Fruit fly (Drosophila melanogaster) Kc167 (cell line): ENCODE measurements around the gene CG7149.

Experiments used
- Myc ChIP-seq: fragments of >200 bp; optimal IDR thresholded peaks from 2 replicates; lab custom pipeline; 2017; ENCODE audit warnings: missing external identifiers
- Sin3A ChIP-seq: fragments of >200 bp; optimal IDR thresholded peaks from 2 replicates; lab custom pipeline; 2018; ENCODE audit warnings: missing external identifiers
- h ChIP-seq: fragments of >200 bp; optimal IDR thresholded peaks from 3 replicates; lab custom pipeline; 2018; ENCODE audit warnings: missing external identifiers
- insv ChIP-seq: fragments of >200 bp; optimal IDR thresholded peaks from 3 replicates; lab custom pipeline; 2018; ENCODE audit warnings: missing external identifiers
- psq ChIP-seq: fragments of >200 bp; optimal IDR thresholded peaks from 2 replicates; lab custom pipeline; 2017; ENCODE audit warnings: missing external identifiers
- ttk ChIP-seq: sonication (Bioruptor generic); optimal IDR thresholded peaks from 2 replicates; lab custom pipeline; 2017; ENCODE audit warnings: missing external identifiers

Gene CG7149

DNA sequence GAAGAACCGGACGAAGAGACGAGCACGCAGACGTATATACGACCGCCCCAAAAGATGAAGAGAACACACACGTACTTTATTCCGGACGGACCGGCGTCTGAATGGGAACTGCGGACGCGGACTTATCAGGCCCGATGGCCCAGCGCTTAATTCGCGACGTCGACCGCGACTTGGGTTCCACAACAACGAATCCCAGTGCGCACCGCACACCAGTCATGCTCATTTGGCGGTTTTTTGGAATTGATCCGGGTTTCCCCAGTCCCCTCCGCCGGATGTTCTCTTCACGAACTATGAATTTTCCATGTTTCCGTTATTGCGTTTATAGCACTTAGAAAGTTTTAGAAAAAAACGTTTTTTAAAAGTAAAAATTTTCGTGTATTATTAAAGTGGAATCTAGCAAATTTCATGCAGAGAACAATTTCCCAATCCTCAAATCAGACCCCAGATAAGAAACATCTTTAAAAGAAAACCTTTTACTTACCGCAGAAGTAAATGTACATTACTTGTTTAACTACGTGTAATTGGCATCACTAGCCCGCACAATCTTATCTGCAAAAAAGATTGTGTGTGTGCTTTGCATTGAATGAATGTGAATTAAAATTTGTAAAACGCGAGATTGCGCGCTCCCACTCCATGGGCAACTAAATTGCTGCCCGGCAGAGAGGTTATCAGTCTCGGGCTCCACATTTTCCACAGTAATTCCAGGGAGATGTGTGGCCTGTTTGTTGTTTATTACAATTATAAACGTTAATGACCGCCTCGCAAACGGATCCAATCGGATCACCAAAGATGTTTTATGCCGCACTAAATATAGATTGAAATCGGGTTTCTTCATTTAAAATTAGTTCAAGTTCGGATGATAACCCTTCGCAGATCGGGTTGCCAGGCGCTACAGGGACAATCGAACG lies at the start of gene CG7149:
Gene CG7149 (minus strand): TSS at position 110 of the 908 bp plus-strand sequence.
- TF ChIP-seq h (no peak), Myc (lab: Kevin White, UChicago) (no peak)

DNA sequence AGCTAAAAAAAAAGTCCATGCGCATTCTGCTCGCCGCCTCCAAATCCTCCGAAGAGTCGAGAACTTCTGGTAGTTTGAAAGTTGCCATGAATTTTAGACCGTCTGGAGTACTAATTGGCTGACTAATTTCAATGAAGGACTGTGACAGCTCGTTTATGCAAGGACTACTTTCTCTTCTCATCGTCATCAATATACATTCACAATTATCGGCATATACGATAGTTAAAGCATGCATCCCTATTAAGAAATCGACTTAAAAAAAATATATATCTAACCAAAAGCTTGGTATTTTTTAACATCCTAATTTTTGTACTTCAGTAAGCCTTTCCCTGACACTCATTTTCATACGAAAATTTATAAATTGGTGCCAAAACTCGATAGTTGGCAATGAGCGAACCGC lies 49.8 kb upstream of the CG7149 start, which contains the start of gene CG14537:
Gene CG14537 (plus strand): TSS at position 301 of the 400 bp plus-strand sequence.
- TF ChIP-seq Myc (lab: Kevin White, UChicago) (no peak), ttk (lab: Kevin White, UChicago) (no peak), insv (no peak), psq (lab: Kevin White, UChicago) (no peak), Sin3A (lab: Kevin White, UChicago) (no peak), h (no peak)

DNA sequence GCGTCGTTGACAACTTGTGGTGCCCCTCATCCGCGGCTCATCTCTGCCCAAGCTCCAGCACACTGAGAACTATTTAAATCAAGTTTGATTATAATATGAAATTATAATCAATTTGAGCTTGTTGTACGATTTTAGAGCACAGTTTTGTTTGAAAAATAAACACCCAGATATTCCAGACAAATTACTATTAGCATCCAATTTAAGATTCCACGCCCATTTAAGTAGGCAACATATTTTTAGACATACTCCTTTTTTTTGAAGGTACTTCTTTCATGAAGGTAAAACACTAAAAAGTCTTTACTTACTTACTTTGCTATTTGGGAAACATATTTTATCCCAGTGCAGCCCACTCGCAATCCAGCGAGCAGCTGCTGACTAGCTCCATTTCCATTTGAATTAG lies 47.7 kb upstream of the CG7149 start:
- no peak for TF ChIP-seq ttk (lab: Kevin White, UChicago)
- TF ChIP-seq h: no peak
- no peak for TF ChIP-seq insv
- TF ChIP-seq Sin3A (lab: Kevin White, UChicago): no peak
- TF ChIP-seq Myc (lab: Kevin White, UChicago): no peak
- no peak for TF ChIP-seq psq (lab: Kevin White, UChicago)

DNA sequence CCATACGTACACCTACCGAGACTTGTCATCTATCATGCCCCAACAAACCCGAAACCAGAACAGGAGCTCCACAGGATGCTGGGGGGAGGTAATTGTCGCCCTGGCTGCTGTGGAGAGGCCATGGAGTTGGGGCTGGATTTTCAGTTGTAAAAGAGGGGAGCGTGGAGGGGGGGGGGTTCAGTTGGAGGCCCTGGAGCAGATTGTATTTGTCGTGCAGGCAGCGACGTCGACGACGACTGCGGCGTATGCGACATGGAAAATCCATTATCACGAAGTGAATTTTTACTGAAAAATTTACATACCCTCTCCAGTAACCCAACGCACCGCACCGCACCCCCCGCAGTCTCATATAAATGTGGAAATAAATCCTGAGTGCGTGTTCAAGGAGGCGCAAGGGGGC lies 43.3 kb upstream of the CG7149 start:
- TF ChIP-seq ttk (lab: Kevin White, UChicago) (no peak), Sin3A (lab: Kevin White, UChicago) (no peak), h (no peak)

DNA sequence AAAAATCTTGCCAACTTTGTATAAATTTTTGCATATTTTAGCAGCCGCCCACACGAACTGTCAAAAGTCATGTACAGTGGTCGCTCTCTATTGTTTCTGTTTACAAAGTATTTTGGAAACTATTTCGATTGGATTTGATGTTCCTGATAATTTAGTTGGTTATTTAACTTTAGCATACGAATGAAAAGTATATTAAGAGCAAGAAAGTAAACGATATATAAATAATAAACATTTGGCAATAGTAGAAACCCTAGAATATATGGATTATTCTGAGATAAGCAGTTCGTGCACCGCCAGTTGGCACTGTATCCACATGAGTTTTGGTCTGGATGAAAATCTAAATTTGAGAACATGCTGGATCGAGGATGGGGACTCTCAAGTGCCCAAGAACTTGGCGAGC lies 42.9 kb upstream of the CG7149 start:
- TF ChIP-seq ttk (lab: Kevin White, UChicago): no peak
- TF ChIP-seq Sin3A (lab: Kevin White, UChicago): no peak
- no peak for TF ChIP-seq psq (lab: Kevin White, UChicago)

DNA sequence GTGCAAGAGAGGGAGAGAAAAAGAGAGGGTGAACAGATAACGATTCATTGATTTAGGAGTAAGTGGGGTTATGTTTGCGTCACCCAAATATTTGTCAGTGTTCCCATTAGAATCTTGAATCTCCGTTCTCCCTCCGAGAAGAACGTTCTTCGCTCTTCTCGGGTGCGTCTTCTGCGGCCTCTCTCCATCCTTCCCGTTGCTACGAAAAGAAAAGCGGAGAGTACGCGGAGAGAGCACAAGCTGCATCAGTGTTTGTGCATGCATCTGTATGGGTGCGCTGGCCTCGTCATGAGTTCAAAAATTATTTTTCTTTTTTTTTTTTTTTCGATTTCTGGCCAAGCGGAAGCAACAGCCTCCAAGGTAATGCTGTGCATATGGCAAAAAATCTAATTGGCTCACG lies 38.5 kb upstream of the CG7149 start:
- no peak for TF ChIP-seq ttk (lab: Kevin White, UChicago)
- no peak for TF ChIP-seq Sin3A (lab: Kevin White, UChicago)
- no peak for TF ChIP-seq h
- no peak for TF ChIP-seq insv
- TF ChIP-seq psq (lab: Kevin White, UChicago): no peak
- no peak for TF ChIP-seq Myc (lab: Kevin White, UChicago)

DNA sequence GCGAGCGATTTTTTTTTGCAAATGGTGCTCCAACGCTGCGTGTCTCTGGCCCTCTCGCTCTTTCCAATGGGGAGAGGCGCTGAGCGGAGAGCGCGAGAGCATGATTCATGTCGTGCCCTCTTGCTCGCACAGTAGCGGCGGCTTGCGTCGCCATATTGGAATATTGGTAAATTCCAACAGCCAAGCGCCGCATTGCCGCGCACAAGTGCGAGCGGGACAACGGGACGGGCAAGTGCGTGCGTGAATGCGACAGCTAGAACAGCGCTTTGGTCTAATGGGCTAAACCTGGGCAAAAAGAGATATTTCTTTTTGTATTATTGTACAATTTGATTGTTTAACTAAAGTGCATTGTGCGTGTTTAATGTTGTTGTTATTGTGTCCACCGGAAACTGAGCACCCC lies 37.9 kb upstream of the CG7149 start:
- no peak for TF ChIP-seq ttk (lab: Kevin White, UChicago)
- TF ChIP-seq insv: no peak
- TF ChIP-seq Myc (lab: Kevin White, UChicago): no peak
- no peak for TF ChIP-seq Sin3A (lab: Kevin White, UChicago)
- TF ChIP-seq psq (lab: Kevin White, UChicago): no peak
- TF ChIP-seq h: no peak

DNA sequence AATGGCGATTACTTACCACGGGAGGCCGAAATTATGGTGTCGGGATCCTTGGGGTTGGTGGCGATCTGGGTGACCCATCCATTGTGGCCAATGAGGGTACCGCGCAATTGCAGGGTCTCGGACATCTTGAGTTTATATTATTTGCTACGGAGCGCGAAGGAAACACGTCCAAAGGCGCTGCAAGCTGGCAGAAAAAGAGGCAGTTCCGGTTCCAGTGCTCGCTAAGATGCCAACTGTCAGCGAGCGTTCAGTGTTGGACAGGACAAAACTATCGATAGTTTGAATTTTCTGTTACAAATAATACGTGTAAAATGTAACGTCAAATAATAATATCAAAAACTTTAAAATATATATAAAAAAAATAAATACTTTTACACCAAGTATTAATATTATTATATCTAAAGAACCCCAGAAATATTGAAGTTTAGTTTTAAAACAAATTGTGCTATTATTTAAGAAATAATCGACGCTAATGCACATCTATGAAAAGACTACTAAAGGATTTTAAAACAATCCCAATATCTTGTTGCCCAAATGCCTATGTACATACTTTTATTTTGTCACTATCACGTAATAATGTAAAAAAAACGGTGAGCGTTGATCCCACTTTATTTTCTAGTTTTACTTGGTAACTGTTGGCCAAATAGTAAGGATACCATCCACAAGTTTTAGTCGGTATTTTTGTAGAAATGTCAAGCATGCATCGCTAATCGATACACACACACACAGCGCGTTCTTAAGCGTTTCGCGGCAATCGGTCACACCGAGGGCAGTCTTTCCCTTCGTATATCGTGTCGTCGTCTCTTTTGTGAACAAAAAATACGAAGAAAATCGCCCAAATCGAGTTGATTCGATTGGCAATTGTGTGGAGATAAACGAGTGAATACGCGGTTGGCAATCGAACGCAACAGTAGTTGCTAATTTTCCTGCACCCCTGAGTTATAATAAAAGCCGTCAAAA lies 37.0 kb upstream of the CG7149 start, which contains the start of the genes Rack1 and mts:
Gene Rack1 (minus strand): TSS at position 271 of the 960 bp plus-strand sequence.
Gene mts (plus strand): TSS at position 606 of the 960 bp plus-strand sequence.
- TF ChIP-seq psq (lab: Kevin White, UChicago): no peak
- no peak for TF ChIP-seq Sin3A (lab: Kevin White, UChicago)
- TF ChIP-seq ttk (lab: Kevin White, UChicago): no peak
- TF ChIP-seq Myc (lab: Kevin White, UChicago): no peak
- TF ChIP-seq insv: no peak
- TF ChIP-seq h: no peak

DNA sequence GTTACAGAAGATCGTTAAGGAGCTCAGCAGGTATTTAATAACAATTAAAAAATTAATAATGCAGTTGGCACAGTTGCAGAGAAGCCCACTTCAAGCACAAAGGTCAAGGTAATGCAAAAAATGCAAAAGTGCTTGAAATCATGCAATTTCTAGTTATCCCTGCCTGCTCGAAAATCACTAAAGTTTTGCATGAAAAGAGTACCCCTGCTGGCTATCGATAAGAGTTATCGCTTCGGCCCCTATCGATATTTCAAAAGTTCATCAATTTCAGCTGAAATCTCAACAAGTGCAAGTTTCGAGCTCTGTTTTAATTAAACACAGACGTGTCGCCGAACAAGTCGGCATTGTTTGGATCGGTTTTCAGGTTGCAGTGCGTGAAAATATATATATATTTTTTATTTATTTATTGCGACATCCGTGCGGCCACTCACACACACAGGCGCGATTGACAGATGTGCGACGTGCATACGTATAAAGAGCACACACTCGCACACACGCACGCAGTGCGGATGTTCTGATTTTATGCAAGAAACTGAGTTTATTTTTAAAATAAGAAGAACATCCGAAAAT lies 31.0 kb upstream of the CG7149 start:
- no peak for TF ChIP-seq psq (lab: Kevin White, UChicago)
- TF ChIP-seq ttk (lab: Kevin White, UChicago): no peak
- TF ChIP-seq Sin3A (lab: Kevin White, UChicago): no peak
- TF ChIP-seq Myc (lab: Kevin White, UChicago): no peak
- TF ChIP-seq h: no peak
- no peak for TF ChIP-seq insv

DNA sequence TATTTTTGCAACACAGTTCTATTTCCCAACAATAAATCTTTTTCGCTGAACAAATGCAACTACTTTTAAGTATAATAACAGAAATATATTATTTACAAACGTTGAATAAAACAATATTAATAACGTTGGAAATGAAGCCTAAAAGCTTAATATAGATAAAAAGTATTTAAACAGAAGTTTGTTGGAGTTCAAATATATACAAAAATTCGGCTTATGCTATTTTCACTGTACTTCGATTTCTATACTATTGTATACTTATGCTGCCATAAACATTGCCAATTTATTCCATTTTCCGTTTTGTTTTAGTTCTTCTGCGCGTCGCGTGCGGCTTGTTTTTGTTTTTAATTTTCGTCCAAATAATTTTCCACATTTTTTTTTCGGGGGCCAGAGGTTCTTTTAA lies 30.5 kb upstream of the CG7149 start, which contains the start of gene CG7115:
Gene CG7115 (plus strand): TSS at position 301 of the 400 bp plus-strand sequence.
- TF ChIP-seq h (no peak), psq (lab: Kevin White, UChicago) (no peak), insv (no peak), ttk (lab: Kevin White, UChicago) (no peak), Myc (lab: Kevin White, UChicago) (no peak), Sin3A (lab: Kevin White, UChicago) (no peak)

DNA sequence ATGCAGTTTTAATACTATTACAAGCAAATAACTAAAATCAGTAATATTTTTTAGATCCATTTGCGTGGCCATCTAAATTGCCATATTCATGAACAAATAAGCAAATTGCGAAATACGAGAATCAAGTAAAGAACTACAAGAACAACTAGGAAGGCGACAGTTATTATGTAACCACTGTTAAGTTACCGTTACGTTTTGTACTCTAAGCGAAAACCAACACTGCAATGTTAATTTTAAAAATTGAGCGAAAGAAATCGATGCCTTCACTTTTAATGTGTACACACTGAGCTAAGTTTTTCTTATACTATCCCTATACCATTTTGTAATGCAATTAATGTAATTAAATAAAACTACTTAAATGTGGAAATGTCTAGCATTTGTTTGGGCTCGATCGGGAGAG lies 30.1 kb upstream of the CG7149 start:
- no peak for TF ChIP-seq psq (lab: Kevin White, UChicago)
- TF ChIP-seq ttk (lab: Kevin White, UChicago): no peak
- TF ChIP-seq h: no peak
- no peak for TF ChIP-seq insv
- no peak for TF ChIP-seq Myc (lab: Kevin White, UChicago)
- no peak for TF ChIP-seq Sin3A (lab: Kevin White, UChicago)
